Fruit fly (Drosophila melanogaster) whole organism: ENCODE measurements around the gene bi.

Experiments
- CG8478 ChIP-seq: fragments of >200 bp; optimal IDR thresholded peaks from 2 replicates; lab custom pipeline; 2018; ENCODE audit warnings: inconsistent platforms
- Dll ChIP-seq: fragments of >200 bp; optimal IDR thresholded peaks from 2 replicates; lab custom pipeline; 2017
- EcR ChIP-seq, 2 experiments: fragments of >200 bp; optimal IDR thresholded peaks; 2 replicates each; lab custom pipeline; 2017; ENCODE audit warnings: missing biosample characterization in 2 of 2, missing genetic modification characterization in 2 of 2, missing genetic modification reagents in 2 of 2
- pan ChIP-seq: fragments of >200 bp; optimal IDR thresholded peaks from 2 replicates; lab custom pipeline; 2017
- psq ChIP-seq: fragments of >200 bp; optimal IDR thresholded peaks from 2 replicates; lab custom pipeline; 2017
- usp ChIP-seq: fragments of >200 bp; optimal IDR thresholded peaks from 2 replicates; lab custom pipeline; 2017; ENCODE audit warnings: missing biosample characterization, missing genetic modification characterization, mixed read lengths

DNA sequence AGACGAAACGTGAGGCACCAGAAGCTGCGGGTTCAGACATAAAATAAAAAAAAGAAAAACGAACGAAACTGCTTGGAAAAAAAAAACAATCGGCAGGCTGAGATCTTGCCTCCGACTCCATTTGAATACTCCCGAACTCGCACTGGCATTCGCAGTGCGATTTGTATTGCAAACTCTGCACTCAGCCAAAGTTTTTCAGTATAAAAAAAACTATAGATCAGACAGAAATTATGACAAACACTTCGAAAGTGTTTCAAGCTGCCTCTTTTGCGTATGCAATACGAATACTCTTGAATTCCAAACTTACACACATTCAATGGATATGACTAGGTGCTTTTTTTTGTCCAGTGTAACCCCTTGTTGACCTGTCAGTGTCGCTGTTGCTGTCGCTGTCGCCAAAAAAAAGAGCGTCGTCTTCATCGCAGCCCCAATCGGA, 21.3 kb upstream of the bi start:
- TF ChIP-seq Dll (lab: Kevin White, UChicago) (no peak), CG8478 (lab: Kevin White, UChicago) (no peak), pan (lab: Kevin White, UChicago) (no peak), usp (GFP tag; lab: Kevin White, UChicago) (no peak), psq (lab: Kevin White, UChicago) (no peak), EcR (GFP tag; optimal IDR thresholded peaks at IDR 0.05; lab: Kevin White, UChicago) (no peak)
